Fruit fly (Drosophila melanogaster) whole organism, embryonic: Measurements from ENCODE around the gene CG34126.

Experiments
- ATbp ChIP-seq: fragments of 200-800 bp; sonication (Bioruptor generic); optimal IDR thresholded peaks from 2 replicates; lab custom pipeline; 2017; ENCODE audit warnings: missing biosample characterization, mild to moderate bottlenecking, missing genetic modification characterization, missing genetic modification reagents
- CG10267 ChIP-seq: fragments of 200-800 bp; sonication (Bioruptor generic); optimal IDR thresholded peaks from 2 replicates; lab custom pipeline; 2018; ENCODE audit warnings: missing biosample characterization, mild to moderate bottlenecking, missing genetic modification characterization, moderate library complexity
- CG10274 ChIP-seq: fragments of 200-800 bp; sonication (Bioruptor generic); optimal IDR thresholded peaks from 3 replicates; lab custom pipeline; 2017; ENCODE audit warnings: missing biosample characterization, mild to moderate bottlenecking, missing genetic modification characterization
- CG10543 ChIP-seq: fragments of 200-800 bp; sonication (Bioruptor generic); optimal IDR thresholded peaks from 3 replicates; lab custom pipeline; 2017; ENCODE audit warnings: missing biosample characterization, mild to moderate bottlenecking, missing genetic modification characterization, moderate library complexity
- CG12391 ChIP-seq: fragments of 200-800 bp; sonication (Bioruptor generic); optimal IDR thresholded peaks from 3 replicates; lab custom pipeline; 2018; ENCODE audit warnings: missing biosample characterization, mild to moderate bottlenecking, missing genetic modification characterization, moderate library complexity
- CG12769 ChIP-seq: fragments of 200-800 bp; sonication (Bioruptor generic); optimal IDR thresholded peaks from 2 replicates; lab custom pipeline; 2019; ENCODE audit warnings: missing biosample characterization, mild to moderate bottlenecking, missing genetic modification characterization, moderate library complexity
- CG13287 ChIP-seq: fragments of 200-800 bp; sonication (Bioruptor generic); IDR thresholded peaks from 2 replicates; pipeline ENCODE4 v1.3.6; 2022; ENCODE audit warnings: missing biosample characterization, missing genetic modification characterization; ENCODE audit not compliant: partially characterized antibody
- CG13296 ChIP-seq: fragments of 200-800 bp; sonication (Bioruptor generic); optimal IDR thresholded peaks from 3 replicates; lab custom pipeline; 2018; ENCODE audit warnings: missing biosample characterization, mild to moderate bottlenecking, missing genetic modification characterization
- CG17328 ChIP-seq: fragments of 200-800 bp; sonication (Bioruptor generic); IDR thresholded peaks from 2 replicates; pipeline ENCODE4 v1.3.6; 2022; ENCODE audit warnings: missing biosample characterization, missing genetic modification characterization
- CG17385 ChIP-seq: fragments of 200-800 bp; sonication (Bioruptor generic); optimal IDR thresholded peaks from 3 replicates; lab custom pipeline; 2018; ENCODE audit warnings: missing biosample characterization, mild to moderate bottlenecking, missing genetic modification characterization
- CG18011 ChIP-seq: fragments of 200-800 bp; sonication (Bioruptor generic); optimal IDR thresholded peaks from 2 replicates; lab custom pipeline; 2017; ENCODE audit warnings: missing biosample characterization, missing genetic modification characterization, mild to moderate bottlenecking, moderate library complexity, missing genotype
- CG18619 ChIP-seq: fragments of 200-800 bp; sonication (Bioruptor generic); optimal IDR thresholded peaks from 3 replicates; lab custom pipeline; 2017; ENCODE audit warnings: missing biosample characterization, mild to moderate bottlenecking, missing genetic modification characterization
- CG2116 ChIP-seq: fragments of 200-800 bp; sonication (Bioruptor generic); optimal IDR thresholded peaks from 3 replicates; lab custom pipeline; 2018; ENCODE audit warnings: missing biosample characterization, mild to moderate bottlenecking, missing genetic modification characterization
- CG3163 ChIP-seq: fragments of 200-800 bp; sonication (Bioruptor generic); optimal IDR thresholded peaks from 3 replicates; lab custom pipeline; 2016; ENCODE audit warnings: missing biosample characterization, missing genetic modification characterization
- CG32532 ChIP-seq: fragments of 200-800 bp; sonication (Bioruptor generic); IDR thresholded peaks from 2 replicates; pipeline ENCODE4 v1.3.6; 2022; ENCODE audit warnings: missing biosample characterization, missing genetic modification characterization
- CG34376 ChIP-seq: fragments of 200-800 bp; sonication (Bioruptor generic); optimal IDR thresholded peaks from 2 replicates; lab custom pipeline; 2018; ENCODE audit warnings: missing biosample characterization, mild to moderate bottlenecking, missing genetic modification characterization
- CG6254 ChIP-seq: fragments of 200-800 bp; sonication (Bioruptor generic); optimal IDR thresholded peaks from 3 replicates; lab custom pipeline; 2017; ENCODE audit warnings: mild to moderate bottlenecking, missing biosample characterization, missing genetic modification reagents, missing genetic modification characterization
- CG6813 ChIP-seq: fragments of 200-800 bp; sonication (Bioruptor generic); optimal IDR thresholded peaks from 2 replicates; lab custom pipeline; 2017; ENCODE audit warnings: missing biosample characterization, missing genetic modification characterization, mild to moderate bottlenecking, moderate library complexity, missing genetic modification reagents
- Deaf1 ChIP-seq: fragments of 200-800 bp; optimal IDR thresholded peaks from 3 replicates; lab custom pipeline; 2019; ENCODE audit warnings: missing biosample characterization, mild to moderate bottlenecking, missing genetic modification characterization, moderate library complexity
- Ets65A ChIP-seq: fragments of 200-800 bp; sonication (Bioruptor generic); peaks from one replicate; lab custom pipeline; 2016; ENCODE audit warnings: missing biosample characterization, missing genetic modification characterization
- Fer2 ChIP-seq: fragments of 200-800 bp; sonication (Bioruptor generic); optimal IDR thresholded peaks from 2 replicates; lab custom pipeline; 2018; ENCODE audit warnings: missing biosample characterization, mild to moderate bottlenecking, missing genetic modification characterization, moderate library complexity
- MBD-R2 ChIP-seq: fragments of 200-800 bp; sonication (Bioruptor generic); IDR thresholded peaks from 2 replicates; pipeline ENCODE4 v1.3.6; 2022; ENCODE audit warnings: missing biosample characterization, missing genetic modification characterization
- Med ChIP-seq: fragments of 200-800 bp; sonication (Bioruptor generic); peaks from one replicate; lab custom pipeline; 2016; ENCODE audit warnings: missing biosample characterization, missing genetic modification characterization, mild to moderate bottlenecking, inconsistent platforms, moderate library complexity
- NC2α ChIP-seq: fragments of 200-800 bp; sonication (Bioruptor generic); optimal IDR thresholded peaks from 2 replicates; lab custom pipeline; 2016; ENCODE audit warnings: missing biosample characterization, missing genetic modification characterization
- Pdp1 ChIP-seq, 2 experiments: fragments of 200-800 bp; sonication (Bioruptor generic); optimal IDR thresholded peaks; 3 replicates each; lab custom pipeline; 2016; ENCODE audit warnings: missing biosample characterization in 2 of 2, missing genetic modification characterization in 2 of 2, mild to moderate bottlenecking in 1 of 2, moderate library complexity in 1 of 2
- Scr ChIP-seq: fragments of 200-800 bp; sonication (Bioruptor generic); IDR thresholded peaks from 2 replicates; pipeline ENCODE4 v1.3.6; 2022; ENCODE audit warnings: missing biosample characterization, missing genetic modification characterization; ENCODE audit not compliant: partially characterized antibody
- Sin3A ChIP-seq: fragments of >200 bp; optimal IDR thresholded peaks from 2 replicates; lab custom pipeline; 2018
- Trl ChIP-seq, 3 experiments: fragments of >200 bp in 2 of 3; fragments of 200-800 bp in 1 of 3; sonication (Bioruptor generic) in 1 of 3; optimal IDR thresholded peaks; 2 replicates in 1 of 3; 3 replicates in 2 of 3; lab custom pipeline; 2016 to 2017; ENCODE audit warnings: missing biosample characterization in 1 of 3, missing genetic modification characterization in 1 of 3
- ase ChIP-seq: fragments of 200-800 bp; sonication (Bioruptor generic); IDR thresholded peaks from 3 replicates; pipeline ENCODE4 v1.3.6; 2022; ENCODE audit warnings: missing biosample characterization, missing genetic modification characterization
- bab2 ChIP-seq: fragments of 200-800 bp; sonication (Bioruptor generic); optimal IDR thresholded peaks from 2 replicates; lab custom pipeline; 2016; ENCODE audit warnings: missing biosample characterization, missing genetic modification characterization
- bsh ChIP-seq, 2 experiments: fragments of 200-800 bp; sonication (Bioruptor generic); optimal IDR thresholded peaks; 2 replicates each; lab custom pipeline; 2017 to 2018; ENCODE audit warnings: mild to moderate bottlenecking in 2 of 2, missing biosample characterization in 2 of 2, missing genetic modification characterization in 2 of 2, moderate library complexity in 1 of 2
- chinmo ChIP-seq: fragments of 200-800 bp; sonication (Bioruptor generic); IDR thresholded peaks from 4 replicates; pipeline ENCODE4 v1.3.6; 2022; ENCODE audit warnings: missing biosample characterization, missing genetic modification characterization; ENCODE audit not compliant: partially characterized antibody
- lilli ChIP-seq: fragments of 200-800 bp; sonication (Bioruptor generic); optimal IDR thresholded peaks from 3 replicates; lab custom pipeline; 2016; ENCODE audit warnings: missing biosample characterization, missing genetic modification characterization
- lov ChIP-seq, 2 experiments: fragments of 200-800 bp in 1 of 2; fragments of >200 bp in 1 of 2; sonication (Bioruptor generic) in 1 of 2; IDR thresholded peaks in 1 of 2; optimal IDR thresholded peaks in 1 of 2; 2 replicates in 1 of 2; 3 replicates in 1 of 2; pipeline versions ENCODE4 v1.3.6 to Lab custom; 2017 to 2022; ENCODE audit warnings: missing biosample characterization in 1 of 2, missing genetic modification characterization in 1 of 2
- nerfin-1 ChIP-seq: fragments of 200-800 bp; sonication (Bioruptor generic); optimal IDR thresholded peaks from 3 replicates; lab custom pipeline; 2019; ENCODE audit warnings: missing biosample characterization, mild to moderate bottlenecking, missing genetic modification characterization, moderate library complexity
- onecut ChIP-seq: fragments of 200-800 bp; sonication (Bioruptor generic); IDR thresholded peaks from 2 replicates; pipeline ENCODE4 v1.3.6; 2022; ENCODE audit warnings: missing biosample characterization, missing genetic modification characterization
- pzg ChIP-seq: fragments of 200-800 bp; sonication (Bioruptor generic); optimal IDR thresholded peaks from 3 replicates; lab custom pipeline; 2018; ENCODE audit warnings: missing biosample characterization, mild to moderate bottlenecking, missing genetic modification characterization, moderate library complexity
- scrt ChIP-seq: fragments of 200-800 bp; sonication (Bioruptor generic); optimal IDR thresholded peaks from 2 replicates; lab custom pipeline; 2018; ENCODE audit warnings: missing biosample characterization, mild to moderate bottlenecking, missing genetic modification characterization, moderate library complexity
- sens ChIP-seq: fragments of 200-800 bp; sonication (Bioruptor generic); peaks from one replicate; lab custom pipeline; 2016; ENCODE audit warnings: missing biosample characterization, missing genetic modification characterization
- sim ChIP-seq: fragments of 200-800 bp; sonication (Bioruptor generic); IDR thresholded peaks from 2 replicates; pipeline ENCODE4 v1.3.6; 2022; ENCODE audit warnings: missing biosample characterization, missing genetic modification characterization
- sisA ChIP-seq: fragments of 200-800 bp; sonication (Bioruptor generic); IDR thresholded peaks from 2 replicates; pipeline ENCODE4 v1.3.6; 2022; ENCODE audit warnings: missing biosample characterization, missing genetic modification characterization
- stwl ChIP-seq: fragments of 200-800 bp; sonication (Bioruptor generic); optimal IDR thresholded peaks from 3 replicates; lab custom pipeline; 2018; ENCODE audit warnings: missing biosample characterization, mild to moderate bottlenecking, missing genetic modification characterization, moderate library complexity

CG34126 gene

dm6 chr2L:4979138-4979537 lies 2.3 kb upstream of the CG34126 start, which contains the start of gene CG8891 (continued):
- no peak for TF ChIP-seq CG10267 (tag; lab: Kevin White, UChicago)
- 0 out of 4 replicates have a peak, but pooled peaks have one; percentile 64 for TF ChIP-seq chinmo (GFP tag; lab: Robert Waterston, UW)
- peak; percentile 16; the same call in 1 of the 2 replicates for TF ChIP-seq CG13287 (GFP tag; lab: Robert Waterston, UW)
- TF ChIP-seq CG6254 (GFP tag; lab: Kevin White, UChicago): peak; percentile 97
- peak; percentile 52 for TF ChIP-seq MBD-R2 (GFP tag; lab: Robert Waterston, UW)
- no peak for TF ChIP-seq NC2α
- TF ChIP-seq pzg (GFP tag; lab: Kevin White, UChicago): peak; percentile 8
- TF ChIP-seq ATbp (GFP tag; lab: Kevin White, UChicago): no peak
- peak; percentile 25 for TF ChIP-seq Med (GFP tag; lab: Kevin White, UChicago)
- no peak for TF ChIP-seq stwl

- TF ChIP-seq Med (GFP tag; lab: Kevin White, UChicago) (peak; percentile 78), onecut (GFP tag; lab: Robert Waterston, UW) (peak; percentile 60), Sin3A (lab: Kevin White, UChicago) (no peak), Ets65A (GFP tag; lab: Kevin White, UChicago) (peak; percentile 88), ase (GFP tag; lab: Robert Waterston, UW) (no peak), lov (optimal IDR thresholded peaks at IDR 0.05; lab: Kevin White, UChicago) (no peak), lov (GFP tag; IDR thresholded peaks at IDR 0.05; lab: Robert Waterston, UW) (0 out of 3 replicates have a peak, but pooled peaks have one; percentile 42), scrt (GFP tag; lab: Kevin White, UChicago) (peak; percentile 58), sens (GFP tag; lab: Kevin White, UChicago) (peak; percentile 61)
Observed at dm6 chr2L:4982098-4982646, 758 bp downstream of the CG34126 start.

- TF ChIP-seq Trl (optimal IDR thresholded peaks at IDR 0.05; lab: Kevin White, UChicago) (peak; percentile 52 to 77), Trl (GFP tag; optimal IDR thresholded peaks at IDR 0.05; lab: Kevin White, UChicago) (no peak), lilli (no peak), Fer2 (no peak), sisA (no peak), Pdp1 (GFP tag; optimal IDR thresholded peaks at IDR 0.05; lab: Kevin White, UChicago) (peak in 1 of 2 experiments; percentile 95), CG2116 (GFP tag; lab: Kevin White, UChicago) (no peak), Med (GFP tag; lab: Kevin White, UChicago) (peak; percentile 73), CG10543 (peak; percentile 33), CG10274 (GFP tag; lab: Kevin White, UChicago) (no peak), CG13296 (GFP tag; lab: Kevin White, UChicago) (peak; percentile 11), CG34376 (no peak), CG3163 (GFP tag; lab: Kevin White, UChicago) (peak; percentile 93), CG18619 (GFP tag; lab: Kevin White, UChicago) (no peak), CG10267 (tag; lab: Kevin White, UChicago) (no peak), CG18011 (GFP tag; lab: Kevin White, UChicago) (no peak), CG32532 (GFP tag; lab: Robert Waterston, UW) (peak; percentile 11; the same call in 1 of the 2 replicates), CG17385 (GFP tag; lab: Kevin White, UChicago) (peak; percentile 34), bab2 (GFP tag; lab: Kevin White, UChicago) (no peak), Scr (peak; percentile 22; the same call in 1 of the 2 replicates), CG17328 (GFP tag; lab: Robert Waterston, UW) (no peak), sim (GFP tag; lab: Robert Waterston, UW) (no peak), CG12769 (tag; lab: Kevin White, UChicago) (peak; percentile 66), nerfin-1 (tag; lab: Kevin White, UChicago) (no peak), bsh (GFP tag; optimal IDR thresholded peaks at IDR 0.05; lab: Kevin White, UChicago) (no peak), Deaf1 (peak; percentile 71), CG6813 (no peak), CG12391 (no peak), chinmo (GFP tag; lab: Robert Waterston, UW) (0 out of 4 replicates have a peak, but pooled peaks have one; percentile 28)
Observed at dm6 chr2L:4995010-4995836, 13.8 kb downstream of the CG34126 start.
